Fruit fly (Drosophila melanogaster) whole organism, embryonic: ENCODE measurements around the gene Syx4.

Source experiments
- CG11696 ChIP-seq: fragments of 200-800 bp; sonication (Bioruptor generic); IDR thresholded peaks from 2 replicates; pipeline ENCODE4 v1.3.6; 2022; ENCODE audit warnings: missing biosample characterization, missing genetic modification characterization
- CG12391 ChIP-seq: fragments of 200-800 bp; sonication (Bioruptor generic); optimal IDR thresholded peaks from 3 replicates; lab custom pipeline; 2018; ENCODE audit warnings: missing biosample characterization, mild to moderate bottlenecking, missing genetic modification characterization, moderate library complexity
- CG12744 ChIP-seq: fragments of 200-800 bp; sonication (Bioruptor generic); optimal IDR thresholded peaks from 2 replicates; lab custom pipeline; 2016; ENCODE audit warnings: missing biosample characterization, missing genetic modification characterization
- CG14014 ChIP-seq: fragments of 200-800 bp; sonication (Bioruptor generic); IDR thresholded peaks from 2 replicates; pipeline ENCODE4 v1.3.6; 2022; ENCODE audit warnings: missing biosample characterization, missing genetic modification characterization
- CG14050 ChIP-seq: fragments of 200-800 bp; sonication (Bioruptor generic); IDR thresholded peaks from 3 replicates; pipeline ENCODE4 v1.3.6; 2022; ENCODE audit warnings: missing biosample characterization, missing genetic modification characterization
- CG15269 ChIP-seq: fragments of 200-800 bp; sonication (Bioruptor generic); optimal IDR thresholded peaks from 2 replicates; lab custom pipeline; 2018; ENCODE audit warnings: missing biosample characterization, mild to moderate bottlenecking, missing genetic modification characterization, moderate library complexity
- CG18476 ChIP-seq: fragments of 200-800 bp; sonication (Bioruptor generic); optimal IDR thresholded peaks from 2 replicates; lab custom pipeline; 2016; ENCODE audit warnings: missing biosample characterization, mild to moderate bottlenecking, missing genetic modification characterization
- CG18764 ChIP-seq: fragments of 200-800 bp; sonication (Bioruptor generic); optimal IDR thresholded peaks from 3 replicates; lab custom pipeline; 2016; ENCODE audit warnings: missing biosample characterization, missing genetic modification characterization
- CG2889 ChIP-seq: fragments of 200-800 bp; sonication (Bioruptor generic); IDR thresholded peaks from 3 replicates; pipeline ENCODE4 v1.3.6; 2022; ENCODE audit warnings: missing biosample characterization, missing genetic modification characterization
- CG30403 ChIP-seq: fragments of 200-800 bp; sonication (Bioruptor generic); optimal IDR thresholded peaks from 3 replicates; lab custom pipeline; 2016; ENCODE audit warnings: missing biosample characterization, missing genetic modification characterization
- CG3847 ChIP-seq: fragments of 200-800 bp; sonication (Bioruptor generic); IDR thresholded peaks from 2 replicates; pipeline ENCODE4 v1.3.6; 2022; ENCODE audit warnings: missing biosample characterization, missing genetic modification characterization
- CG3995 ChIP-seq: fragments of 200-800 bp; sonication (Bioruptor generic); optimal IDR thresholded peaks from 3 replicates; lab custom pipeline; 2016; ENCODE audit warnings: missing biosample characterization, missing genetic modification characterization
- CG4328 ChIP-seq: fragments of 200-800 bp; sonication (Bioruptor generic); optimal IDR thresholded peaks from 3 replicates; lab custom pipeline; 2017; ENCODE audit warnings: missing biosample characterization, missing genetic modification reagents, missing genetic modification characterization
- CG4424 ChIP-seq: fragments of 200-800 bp; sonication (Bioruptor generic); optimal IDR thresholded peaks from 3 replicates; lab custom pipeline; 2016; ENCODE audit warnings: missing biosample characterization, missing genetic modification characterization
- CG6175 ChIP-seq: fragments of 200-800 bp; sonication (Bioruptor generic); IDR thresholded peaks from 3 replicates; pipeline ENCODE4 v1.3.6; 2022; ENCODE audit warnings: missing biosample characterization, missing genetic modification characterization
- CG6272 ChIP-seq: fragments of 200-800 bp; sonication (Bioruptor generic); IDR thresholded peaks from 2 replicates; pipeline ENCODE4 v1.3.6; 2022; ENCODE audit warnings: missing biosample characterization, missing genetic modification characterization
- CG6683 ChIP-seq: fragments of 200-800 bp; sonication (Bioruptor generic); optimal IDR thresholded peaks from 2 replicates; lab custom pipeline; 2017; ENCODE audit warnings: missing biosample characterization, mild to moderate bottlenecking, missing genetic modification characterization, missing genetic modification reagents
- CG6689 ChIP-seq: fragments of 200-800 bp; sonication (Bioruptor generic); IDR thresholded peaks from 2 replicates; pipeline ENCODE4 v1.3.6; 2022; ENCODE audit warnings: missing biosample characterization, missing genetic modification characterization
- D19A ChIP-seq: fragments of 200-800 bp; optimal IDR thresholded peaks from 3 replicates; lab custom pipeline; 2019; ENCODE audit warnings: missing biosample characterization, mild to moderate bottlenecking, missing genetic modification characterization, moderate library complexity
- Dbx ChIP-seq: fragments of 200-800 bp; sonication (Bioruptor generic); IDR thresholded peaks from 3 replicates; pipeline ENCODE4 v1.3.6; 2022; ENCODE audit warnings: missing biosample characterization, missing genetic modification characterization
- Deaf1 ChIP-seq: fragments of 200-800 bp; optimal IDR thresholded peaks from 3 replicates; lab custom pipeline; 2019; ENCODE audit warnings: missing biosample characterization, mild to moderate bottlenecking, missing genetic modification characterization, moderate library complexity
- Dip3 ChIP-seq: fragments of 200-800 bp; sonication (Bioruptor generic); optimal IDR thresholded peaks from 3 replicates; lab custom pipeline; 2016; ENCODE audit warnings: missing biosample characterization, missing genetic modification characterization
- Dll ChIP-seq: fragments of 200-800 bp; sonication (Bioruptor generic); IDR thresholded peaks from 4 replicates; pipeline ENCODE4 v1.3.6; 2022; ENCODE audit warnings: missing biosample characterization, missing genetic modification characterization; ENCODE audit not compliant: partially characterized antibody
- Ets97D ChIP-seq: fragments of 200-800 bp; sonication (Bioruptor generic); optimal IDR thresholded peaks from 3 replicates; lab custom pipeline; 2016; ENCODE audit warnings: missing biosample characterization, missing genetic modification characterization
- Fer3 ChIP-seq: fragments of 200-800 bp; sonication (Bioruptor generic); optimal IDR thresholded peaks from 2 replicates; lab custom pipeline; 2018; ENCODE audit warnings: missing biosample characterization, mild to moderate bottlenecking, missing genetic modification characterization, moderate library complexity
- Hmr ChIP-seq: fragments of 200-800 bp; sonication (Bioruptor generic); optimal IDR thresholded peaks from 3 replicates; lab custom pipeline; 2017; ENCODE audit warnings: mild to moderate bottlenecking, missing biosample characterization, missing genetic modification reagents, missing genetic modification characterization
- Med ChIP-seq: fragments of 200-800 bp; sonication (Bioruptor generic); peaks from one replicate; lab custom pipeline; 2016; ENCODE audit warnings: missing biosample characterization, missing genetic modification characterization, mild to moderate bottlenecking, inconsistent platforms, moderate library complexity
- Pdp1 ChIP-seq, 2 experiments: fragments of 200-800 bp; sonication (Bioruptor generic); optimal IDR thresholded peaks; 3 replicates each; lab custom pipeline; 2016; ENCODE audit warnings: missing biosample characterization in 2 of 2, missing genetic modification characterization in 2 of 2, mild to moderate bottlenecking in 1 of 2, moderate library complexity in 1 of 2
- Poxn ChIP-seq: fragments of 200-800 bp; sonication (Bioruptor generic); IDR thresholded peaks from 2 replicates; pipeline ENCODE4 v1.3.6; 2022; ENCODE audit warnings: missing biosample characterization, missing genetic modification characterization
- Sry-δ ChIP-seq: fragments of 200-800 bp; sonication (Bioruptor generic); optimal IDR thresholded peaks from 2 replicates; lab custom pipeline; 2016; ENCODE audit warnings: missing biosample characterization, missing genetic modification characterization
- YL-1 ChIP-seq: fragments of 200-800 bp; sonication (Bioruptor generic); optimal IDR thresholded peaks from 3 replicates; lab custom pipeline; 2017; ENCODE audit warnings: missing biosample characterization, mild to moderate bottlenecking, missing genetic modification characterization
- ash1 ChIP-seq: fragments of 200-800 bp; sonication (Bioruptor generic); optimal IDR thresholded peaks from 2 replicates; lab custom pipeline; 2018; ENCODE audit warnings: missing biosample characterization, mild to moderate bottlenecking, missing genetic modification characterization
- bsh ChIP-seq, 2 experiments: fragments of 200-800 bp; sonication (Bioruptor generic); optimal IDR thresholded peaks; 2 replicates each; lab custom pipeline; 2017 to 2018; ENCODE audit warnings: mild to moderate bottlenecking in 2 of 2, missing biosample characterization in 2 of 2, missing genetic modification characterization in 2 of 2, moderate library complexity in 1 of 2
- btn ChIP-seq: fragments of 200-800 bp; sonication (Bioruptor generic); optimal IDR thresholded peaks from 2 replicates; lab custom pipeline; 2016; ENCODE audit warnings: missing biosample characterization, missing genetic modification characterization
- cas ChIP-seq: fragments of 200-800 bp; sonication (Bioruptor generic); IDR thresholded peaks from 2 replicates; pipeline ENCODE4 v1.3.6; 2022; ENCODE audit warnings: missing biosample characterization, missing genetic modification characterization
- disco-r ChIP-seq: fragments of 200-800 bp; sonication (Bioruptor generic); optimal IDR thresholded peaks from 2 replicates; lab custom pipeline; 2016; ENCODE audit warnings: missing biosample characterization, missing genetic modification characterization
- en ChIP-seq: fragments of 200-800 bp; sonication (Bioruptor generic); optimal IDR thresholded peaks from 2 replicates; lab custom pipeline; 2016; ENCODE audit warnings: missing biosample characterization, missing genetic modification characterization
- ewg ChIP-seq: fragments of 200-800 bp; sonication (Bioruptor generic); optimal IDR thresholded peaks from 3 replicates; lab custom pipeline; 2017; ENCODE audit warnings: mild to moderate bottlenecking, missing biosample characterization, missing genetic modification reagents, missing genetic modification characterization
- exex ChIP-seq: fragments of 200-800 bp; sonication (Bioruptor generic); optimal IDR thresholded peaks from 4 replicates; lab custom pipeline; 2018; ENCODE audit warnings: missing biosample characterization, mild to moderate bottlenecking, missing genetic modification characterization, moderate library complexity
- fru ChIP-seq: fragments of >200 bp; optimal IDR thresholded peaks from 2 replicates; lab custom pipeline; 2017
- gro ChIP-seq: fragments of 200-800 bp; sonication (Bioruptor generic); optimal IDR thresholded peaks from 2 replicates; lab custom pipeline; 2016; ENCODE audit warnings: missing biosample characterization, missing genetic modification characterization
- insv ChIP-seq, 2 experiments: fragments of 200-800 bp; sonication (Bioruptor generic); optimal IDR thresholded peaks; 3 replicates each; lab custom pipeline; 2016 to 2018; ENCODE audit warnings: missing biosample characterization in 2 of 2, missing genetic modification characterization in 2 of 2
- lbe ChIP-seq: fragments of 200-800 bp; sonication (Bioruptor generic); optimal IDR thresholded peaks from 2 replicates; lab custom pipeline; 2016; ENCODE audit warnings: missing biosample characterization, mild to moderate bottlenecking, missing genetic modification characterization
- mld ChIP-seq: fragments of 200-800 bp; sonication (Bioruptor generic); IDR thresholded peaks from 3 replicates; pipeline ENCODE4 v1.3.6; 2022; ENCODE audit warnings: missing biosample characterization, missing genetic modification characterization; ENCODE audit not compliant: partially characterized antibody
- nau ChIP-seq: fragments of 200-800 bp; sonication (Bioruptor generic); optimal IDR thresholded peaks from 3 replicates; lab custom pipeline; 2017; ENCODE audit warnings: missing biosample characterization, mild to moderate bottlenecking, missing genetic modification characterization, missing genetic modification reagents
- pan ChIP-seq, 4 experiments: fragments of >200 bp in 3 of 4; fragments of 200-800 bp in 1 of 4; sonication (Bioruptor generic) in 1 of 4; optimal IDR thresholded peaks in 3 of 4; IDR thresholded peaks in 1 of 4; 2 replicates each; pipeline versions ENCODE4 v1.3.6 to Lab custom; 2017 to 2022; ENCODE audit warnings: missing biosample characterization in 2 of 4, missing genetic modification characterization in 2 of 4, mixed read lengths in 1 of 4
- sd ChIP-seq: fragments of 200-800 bp; sonication (Bioruptor generic); optimal IDR thresholded peaks from 3 replicates; lab custom pipeline; 2018; ENCODE audit warnings: missing biosample characterization, mild to moderate bottlenecking, missing genetic modification characterization, moderate library complexity
- sens-2 ChIP-seq: fragments of 200-800 bp; sonication (Bioruptor generic); IDR thresholded peaks from 2 replicates; pipeline ENCODE4 v1.3.6; 2022; ENCODE audit warnings: missing biosample characterization, missing genetic modification characterization
- sna ChIP-seq: fragments of 200-800 bp; sonication (Bioruptor generic); IDR thresholded peaks from 2 replicates; pipeline ENCODE4 v1.3.6; 2022; ENCODE audit warnings: missing biosample characterization, missing genetic modification characterization; ENCODE audit not compliant: partially characterized antibody
- ttk ChIP-seq: fragments of 200-800 bp; sonication (Bioruptor generic); IDR thresholded peaks from 2 replicates; pipeline ENCODE4 v2.1.2; 2022; ENCODE audit warnings: missing biosample characterization, missing genetic modification characterization

Syx4 gene

dm6 chrX:2787267-2787666 lies 43.4 kb upstream of the Syx4 start (continued):
- peak; percentile 69 for TF ChIP-seq lbe (GFP tag; lab: Kevin White, UChicago)
- TF ChIP-seq CG3995 (GFP tag; lab: Kevin White, UChicago): peak; percentile 42
- peak; percentile 83 for TF ChIP-seq CG30403 (GFP tag; lab: Kevin White, UChicago)
- TF ChIP-seq Fer3 (tag; lab: Kevin White, UChicago): peak; percentile 84
- peak; percentile 63; the same call in 1 of the 3 replicates for TF ChIP-seq Dbx (GFP tag; lab: Robert Waterston, UW)
- TF ChIP-seq CG6175 (GFP tag; lab: Robert Waterston, UW): peak; percentile 19; the same call in 2 of the 3 replicates
- peak; percentile 86 for TF ChIP-seq Hmr (GFP tag; lab: Kevin White, UChicago)
- TF ChIP-seq ewg (GFP tag; lab: Kevin White, UChicago): peak; percentile 82
- TF ChIP-seq CG18476 (GFP tag; lab: Kevin White, UChicago): peak; percentile 68
- peak; percentile 29 for TF ChIP-seq disco-r (GFP tag; lab: Kevin White, UChicago)
- no peak for TF ChIP-seq btn (GFP tag; lab: Kevin White, UChicago)
- TF ChIP-seq Ets97D (GFP tag; lab: Kevin White, UChicago): peak; percentile 36
- peak; percentile 76 for TF ChIP-seq Dip3 (GFP tag; lab: Kevin White, UChicago)
- TF ChIP-seq D19A (tag; lab: Kevin White, UChicago): peak; percentile 80
- peak; percentile 87 for TF ChIP-seq CG12391 (tag; lab: Kevin White, UChicago)
- peak; percentile 84 for TF ChIP-seq CG4424 (GFP tag; lab: Kevin White, UChicago)
- peak; percentile 28; the same call in 1 of the 2 replicates for TF ChIP-seq sens-2 (GFP tag; lab: Robert Waterston, UW)
- TF ChIP-seq Deaf1 (tag; lab: Kevin White, UChicago): peak; percentile 64
- TF ChIP-seq CG11696 (GFP tag; lab: Robert Waterston, UW): peak; percentile 55; the same call in 1 of the 2 replicates
- no peak for TF ChIP-seq mld
- TF ChIP-seq CG3847 (GFP tag; lab: Robert Waterston, UW): peak; percentile 78
- peak; percentile 95 for TF ChIP-seq Med (GFP tag; lab: Kevin White, UChicago)
- no peak for TF ChIP-seq sd (tag; lab: Kevin White, UChicago)
- peak; percentile 58 for TF ChIP-seq CG4328 (GFP tag; lab: Kevin White, UChicago)
- TF ChIP-seq CG6689 (GFP tag; lab: Robert Waterston, UW): peak; percentile 90
- TF ChIP-seq Poxn (GFP tag; lab: Robert Waterston, UW): peak; percentile 56; the same call in 1 of the 2 replicates
- peak; percentile 56 for TF ChIP-seq CG12744 (GFP tag; lab: Kevin White, UChicago)
- TF ChIP-seq Sry-δ (GFP tag; lab: Kevin White, UChicago): peak; percentile 27
- TF ChIP-seq gro (GFP tag; lab: Kevin White, UChicago): peak; percentile 37
- TF ChIP-seq bsh (GFP tag; optimal IDR thresholded peaks at IDR 0.05; lab: Kevin White, UChicago): peak; percentile 76 to 82
- peak; percentile 73 for TF ChIP-seq CG6683
- no peak for TF ChIP-seq ash1 (GFP tag; lab: Kevin White, UChicago)
- TF ChIP-seq CG15269 (tag; lab: Kevin White, UChicago): peak; percentile 92
- no peak for TF ChIP-seq exex (tag; lab: Kevin White, UChicago)
- TF ChIP-seq CG18764 (GFP tag; lab: Kevin White, UChicago): peak; percentile 48
- peak; percentile 78 for TF ChIP-seq CG14050 (GFP tag; lab: Robert Waterston, UW)
- peak; percentile 85 for TF ChIP-seq CG14014 (GFP tag; lab: Robert Waterston, UW)
- no peak for TF ChIP-seq Dll (GFP tag; lab: Robert Waterston, UW)
- TF ChIP-seq Pdp1 (GFP tag; optimal IDR thresholded peaks at IDR 0.05; lab: Kevin White, UChicago): peak; percentile 12 to 88
- 0 out of 2 replicates have a peak, but pooled peaks have one; percentile 18 for TF ChIP-seq CG6272 (GFP tag; lab: Robert Waterston, UW)
- 0 out of 2 replicates have a peak, but pooled peaks have one; percentile 33 for TF ChIP-seq cas (GFP tag; lab: Robert Waterston, UW)
- peak; percentile 75 for TF ChIP-seq ttk (GFP tag; lab: Robert Waterston, UW)
- TF ChIP-seq insv (GFP tag; optimal IDR thresholded peaks at IDR 0.05; lab: Kevin White, UChicago): peak in 1 of 2 experiments; percentile 17
- peak; percentile 82 for TF ChIP-seq nau
- TF ChIP-seq YL-1 (GFP tag; lab: Kevin White, UChicago): no peak
- no peak for TF ChIP-seq pan (optimal IDR thresholded peaks at IDR 0.05; lab: Kevin White, UChicago)
- no peak for TF ChIP-seq pan (GFP tag; optimal IDR thresholded peaks at IDR 0.05 in 1 of 2, IDR thresholded peaks at IDR 0.05 in 1 of 2)
- no peak for TF ChIP-seq fru (lab: Kevin White, UChicago)
- TF ChIP-seq sna (GFP tag; lab: Robert Waterston, UW): no peak
- peak; percentile 22 for TF ChIP-seq en (GFP tag; lab: Kevin White, UChicago)
- peak; percentile 69 for TF ChIP-seq CG2889
